Worm (Caenorhabditis elegans) whole organism, mixed stage, embryonic: ENCODE data around the gene swt-7.

Experiments used
- M03D4.4 ChIP-seq: sonication (generic microtip); optimal IDR thresholded peaks from 2 replicates; lab custom pipeline; 2017; ENCODE audit warnings: mild to moderate bottlenecking, missing genetic modification characterization, missing compliant biosample characterization
- bed-3 ChIP-seq: fragments of 200-800 bp; sonication (Bioruptor generic); optimal IDR thresholded peaks from 3 replicates; lab custom pipeline; 2018; ENCODE audit warnings: mild to moderate bottlenecking, missing genetic modification characterization, moderate library complexity, missing compliant biosample characterization
- blmp-1 ChIP-seq: fragments of 150-350 bp; optimal IDR thresholded peaks from 2 replicates; lab custom pipeline; 2014; ENCODE audit warnings: missing biosample characterization, missing genetic modification characterization
- ceh-39 ChIP-seq: fragments of 150-350 bp; optimal IDR thresholded peaks from 2 replicates; lab custom pipeline; 2014; ENCODE audit warnings: missing biosample characterization, missing genetic modification characterization
- ceh-43 ChIP-seq: fragments of 200-800 bp; sonication (Bioruptor generic); optimal IDR thresholded peaks from 2 replicates; lab custom pipeline; 2018; ENCODE audit warnings: mild to moderate bottlenecking, missing genetic modification characterization, moderate library complexity, missing compliant biosample characterization
- ces-1 ChIP-seq: fragments of 150-350 bp; optimal IDR thresholded peaks from 2 replicates; lab custom pipeline; 2014; ENCODE audit warnings: missing biosample characterization, missing genetic modification reagents, missing genetic modification characterization
- cnd-1 ChIP-seq: fragments of 200-800 bp; sonication (Bioruptor generic); optimal IDR thresholded peaks from 2 replicates; lab custom pipeline; 2018; ENCODE audit warnings: mild to moderate bottlenecking, missing genetic modification characterization, missing compliant biosample characterization
- elt-3 ChIP-seq: fragments of 150-350 bp; optimal IDR thresholded peaks from 2 replicates; lab custom pipeline; 2014; ENCODE audit warnings: missing biosample characterization, missing genetic modification characterization
- flh-1 ChIP-seq: fragments of 200-800 bp; sonication (Bioruptor generic); optimal IDR thresholded peaks from 2 replicates; lab custom pipeline; 2018; ENCODE audit warnings: mild to moderate bottlenecking, missing genetic modification characterization, moderate library complexity, missing compliant biosample characterization
- ham-2 ChIP-seq: fragments of 200-800 bp; sonication (Bioruptor generic); optimal IDR thresholded peaks from 2 replicates; lab custom pipeline; 2018; ENCODE audit warnings: mild to moderate bottlenecking, missing genetic modification characterization, missing compliant biosample characterization
- lin-13 ChIP-seq: fragments of 150-350 bp; optimal IDR thresholded peaks from 2 replicates; lab custom pipeline; 2014; ENCODE audit warnings: missing biosample characterization, missing genetic modification characterization
- lsy-2 ChIP-seq: fragments of 150-350 bp; optimal IDR thresholded peaks from 2 replicates; lab custom pipeline; 2014; ENCODE audit warnings: missing biosample characterization, missing genetic modification characterization
- mab-5 ChIP-seq: fragments of 150-350 bp; optimal IDR thresholded peaks from 2 replicates; lab custom pipeline; 2014; ENCODE audit warnings: missing biosample characterization, missing genetic modification characterization
- mep-1 ChIP-seq: fragments of 150-350 bp; optimal IDR thresholded peaks from 2 replicates; lab custom pipeline; 2017; ENCODE audit warnings: missing biosample characterization, missing genetic modification reagents, missing genetic modification characterization, inconsistent platforms
- mls-2 ChIP-seq: sonication (generic microtip); optimal IDR thresholded peaks from 2 replicates; lab custom pipeline; 2016; ENCODE audit warnings: mild to moderate bottlenecking, missing genetic modification characterization, moderate library complexity, missing compliant biosample characterization
- nhr-237 ChIP-seq: fragments of 150-350 bp; optimal IDR thresholded peaks from 2 replicates; lab custom pipeline; 2014; ENCODE audit warnings: missing biosample characterization, missing genetic modification characterization
- nhr-28 ChIP-seq: fragments of 150-350 bp; optimal IDR thresholded peaks from 2 replicates; lab custom pipeline; 2014; ENCODE audit warnings: missing biosample characterization, missing genetic modification characterization
- nhr-76 ChIP-seq: sonication (generic microtip); optimal IDR thresholded peaks from 2 replicates; lab custom pipeline; 2017; ENCODE audit warnings: missing biosample characterization, missing genetic modification characterization
- sem-2 ChIP-seq: fragments of 200-800 bp; sonication (Bioruptor generic); optimal IDR thresholded peaks from 2 replicates; lab custom pipeline; 2018; ENCODE audit warnings: mild to moderate bottlenecking, missing genetic modification characterization, missing compliant biosample characterization
- snpc-4 ChIP-seq: fragments of 150-350 bp; optimal IDR thresholded peaks from 2 replicates; lab custom pipeline; 2014; ENCODE audit warnings: missing biosample characterization, missing genetic modification characterization
- sptf-1 ChIP-seq: sonication (generic microtip); optimal IDR thresholded peaks from 2 replicates; lab custom pipeline; 2017; ENCODE audit warnings: mild to moderate bottlenecking, missing genetic modification characterization, moderate library complexity, missing compliant biosample characterization
- tbx-8 ChIP-seq: fragments of 200-800 bp; sonication (Bioruptor generic); optimal IDR thresholded peaks from 2 replicates; lab custom pipeline; 2018; ENCODE audit warnings: mild to moderate bottlenecking, missing genetic modification characterization, moderate library complexity, missing compliant biosample characterization
- unc-120 ChIP-seq: sonication (generic microtip); optimal IDR thresholded peaks from 2 replicates; lab custom pipeline; 2017; ENCODE audit warnings: missing genetic modification characterization, missing compliant biosample characterization; ENCODE audit not compliant: poor library complexity, severe bottlenecking
- unc-39 ChIP-seq: fragments of 150-350 bp; optimal IDR thresholded peaks from 2 replicates; lab custom pipeline; 2014; ENCODE audit warnings: missing biosample characterization, missing genetic modification characterization
- unc-62 ChIP-seq: fragments of 150-350 bp; optimal IDR thresholded peaks from 2 replicates; lab custom pipeline; 2014; ENCODE audit warnings: missing biosample characterization, missing genetic modification reagents, missing genetic modification characterization
- zip-8 ChIP-seq: fragments of 150-350 bp; optimal IDR thresholded peaks from 2 replicates; lab custom pipeline; 2014; ENCODE audit warnings: missing biosample characterization, missing genetic modification characterization
- ztf-11 ChIP-seq: fragments of 150-350 bp; optimal IDR thresholded peaks from 2 replicates; lab custom pipeline; 2014; ENCODE audit warnings: missing biosample characterization, missing genetic modification characterization

Gene swt-7

ce11 chrV:5018067-5018466, 12.5 kb downstream of the swt-7 start:
- no peak for TF ChIP-seq M03D4.4 (tag; lab: Kevin White, UChicago)
- TF ChIP-seq lin-13 (tag; lab: Kevin White, UChicago): no peak
- no peak for TF ChIP-seq flh-1 (GFP tag; lab: Kevin White, UChicago)
- TF ChIP-seq ztf-11: no peak
- TF ChIP-seq nhr-76 (tag; lab: Kevin White, UChicago): no peak

ce11 chrV:5016728-5017127, 13.9 kb downstream of the swt-7 start:
- TF ChIP-seq elt-3 (no peak), nhr-76 (tag; lab: Kevin White, UChicago) (no peak), mab-5 (tag; lab: Kevin White, UChicago) (no peak), ces-1 (peak; percentile 33), lsy-2 (no peak), bed-3 (GFP tag; lab: Kevin White, UChicago) (no peak), mep-1 (tag; lab: Kevin White, UChicago) (no peak)

ce11 chrV:5012193-5012853, 18.3 kb downstream of the swt-7 start, which contains the start of gene srr-6:
Gene srr-6 (plus strand): TSS chrV:5012803.
- TF ChIP-seq tbx-8 (GFP tag; lab: Kevin White, UChicago): no peak
- TF ChIP-seq lsy-2: no peak
- TF ChIP-seq M03D4.4 (tag; lab: Kevin White, UChicago): no peak
- no peak for TF ChIP-seq ceh-39 (tag; lab: Kevin White, UChicago)
- no peak for TF ChIP-seq blmp-1 (tag; lab: Kevin White, UChicago)
- no peak for TF ChIP-seq unc-62 (GFP tag; lab: Kevin White, UChicago)
- TF ChIP-seq nhr-76 (tag; lab: Kevin White, UChicago): no peak
- no peak for TF ChIP-seq snpc-4 (tag; lab: Kevin White, UChicago)
- TF ChIP-seq cnd-1 (tag; lab: Kevin White, UChicago): no peak
- no peak for TF ChIP-seq lin-13 (tag; lab: Kevin White, UChicago)
- TF ChIP-seq, all 35 proteins: peak for 0

ce11 chrV:5001386-5001785, 29.2 kb downstream of the swt-7 start, which contains the start of gene srr-8:
Gene srr-8 (plus strand): TSS chrV:5001686.
- TF ChIP-seq nhr-237 (tag; lab: Kevin White, UChicago) (no peak), unc-62 (GFP tag; lab: Kevin White, UChicago) (no peak), flh-1 (GFP tag; lab: Kevin White, UChicago) (no peak), nhr-76 (tag; lab: Kevin White, UChicago) (no peak)
- TF ChIP-seq, all 35 proteins: peak for 0

- TF ChIP-seq zip-8 (tag; lab: Kevin White, UChicago): no peak
- TF ChIP-seq elt-3: no peak
- TF ChIP-seq sptf-1 (tag; lab: Kevin White, UChicago): no peak
- no peak for TF ChIP-seq ham-2 (GFP tag; lab: Kevin White, UChicago)
- TF ChIP-seq unc-120: no peak
- TF ChIP-seq unc-62 (GFP tag; lab: Kevin White, UChicago): no peak
- TF ChIP-seq, all 35 proteins: peak for 0
These were observed 30.2 kb downstream of the swt-7 start, which contains the start of gene ugt-7 for ce11 chrV:5000406-5000805. Gene ugt-7 (minus strand): TSS chrV:5000566.

- TF ChIP-seq M03D4.4 (tag; lab: Kevin White, UChicago): no peak
- TF ChIP-seq nhr-28 (tag; lab: Kevin White, UChicago): no peak
- TF ChIP-seq lsy-2: no peak
- no peak for TF ChIP-seq mep-1 (tag; lab: Kevin White, UChicago)
- no peak for TF ChIP-seq sem-2
- TF ChIP-seq ceh-39 (tag; lab: Kevin White, UChicago): no peak
- no peak for TF ChIP-seq ztf-11
- TF ChIP-seq flh-1 (GFP tag; lab: Kevin White, UChicago): no peak
- no peak for TF ChIP-seq blmp-1 (tag; lab: Kevin White, UChicago)
- TF ChIP-seq ceh-43: no peak
- no peak for TF ChIP-seq ces-1
- TF ChIP-seq mls-2 (tag; lab: Kevin White, UChicago): no peak
- no peak for TF ChIP-seq unc-39
- no peak for TF ChIP-seq unc-62 (GFP tag; lab: Kevin White, UChicago)
- TF ChIP-seq, all 35 proteins: peak for 0
These were observed 35.5 kb downstream of the swt-7 start, which contains the start of gene ncx-9 for ce11 chrV:4995155-4995554. Gene ncx-9 (minus strand): TSS chrV:4995255.
